Worm (Caenorhabditis elegans) whole organism, L1 larva: ENCODE measurements around the gene syd-2.

Experiments
- C04F5.9 ChIP-seq: sonication (generic microtip); optimal IDR thresholded peaks from 2 replicates; lab custom pipeline; 2016; ENCODE audit warnings: missing genetic modification characterization, missing compliant biosample characterization
- C16A3.4 ChIP-seq: fragments of 150-350 bp; optimal IDR thresholded peaks from 2 replicates; lab custom pipeline; 2014; ENCODE audit warnings: missing biosample characterization, missing genetic modification characterization
- C34B4.2 ChIP-seq: sonication (generic microtip); optimal IDR thresholded peaks from 2 replicates; lab custom pipeline; 2017; ENCODE audit warnings: mild to moderate bottlenecking, missing genetic modification characterization, missing compliant biosample characterization
- F16B12.6 ChIP-seq: fragments of 150-350 bp; optimal IDR thresholded peaks from 2 replicates; lab custom pipeline; 2014; ENCODE audit warnings: missing biosample characterization, missing genetic modification characterization
- Y116A8C.19 ChIP-seq: sonication (generic microtip); optimal IDR thresholded peaks from 2 replicates; lab custom pipeline; 2016; ENCODE audit warnings: missing compliant biosample characterization, missing genetic modification characterization, borderline replicate concordance
- aly-2 ChIP-seq: fragments of 150-350 bp; optimal IDR thresholded peaks from 2 replicates; lab custom pipeline; 2014; ENCODE audit warnings: missing biosample characterization, missing genetic modification characterization
- ama-1 ChIP-seq: fragments of 150-350 bp; optimal IDR thresholded peaks from 2 replicates; lab custom pipeline; 2014
- ceh-63 ChIP-seq: fragments of 200-800 bp; sonication (Bioruptor generic); optimal IDR thresholded peaks from 2 replicates; lab custom pipeline; 2018; ENCODE audit warnings: mild to moderate bottlenecking, missing genetic modification characterization, missing compliant biosample characterization
- ceh-8 ChIP-seq: fragments of 200-800 bp; sonication (Bioruptor generic); optimal IDR thresholded peaks from 2 replicates; lab custom pipeline; 2018; ENCODE audit warnings: mild to moderate bottlenecking, missing genetic modification characterization, moderate library complexity, missing compliant biosample characterization
- ceh-82 ChIP-seq, 3 experiments: fragments of 150-350 bp in 1 of 3; sonication (generic microtip) in 2 of 3; optimal IDR thresholded peaks; 2 replicates each; lab custom pipeline; 2014 to 2017; ENCODE audit warnings: missing biosample characterization in 3 of 3, missing genetic modification characterization in 3 of 3
- ceh-90 ChIP-seq: sonication (generic microtip); optimal IDR thresholded peaks from 2 replicates; lab custom pipeline; 2016; ENCODE audit warnings: missing genetic modification characterization, missing compliant biosample characterization
- ces-1 ChIP-seq: fragments of 150-350 bp; optimal IDR thresholded peaks from 2 replicates; lab custom pipeline; 2014; ENCODE audit warnings: missing biosample characterization, missing genetic modification reagents, missing genetic modification characterization
- dpl-1 ChIP-seq, 3 experiments: fragments of 150-350 bp in 2 of 3; sonication (generic microtip) in 1 of 3; optimal IDR thresholded peaks; 2 replicates each; lab custom pipeline; 2014 to 2017; ENCODE audit warnings: missing biosample characterization in 3 of 3, missing genetic modification characterization in 3 of 3, missing genetic modification reagents in 3 of 3
- dsc-1 ChIP-seq: sonication (generic microtip); optimal IDR thresholded peaks from 2 replicates; lab custom pipeline; 2016; ENCODE audit warnings: mild to moderate bottlenecking, missing genetic modification characterization, missing compliant biosample characterization
- egl-13 ChIP-seq: sonication (generic microtip); optimal IDR thresholded peaks from 2 replicates; lab custom pipeline; 2016; ENCODE audit warnings: missing genotype, missing genetic modification reagents, missing genetic modification characterization, missing compliant biosample characterization
- elt-2 ChIP-seq: sonication (generic microtip); optimal IDR thresholded peaks from 2 replicates; lab custom pipeline; 2016; ENCODE audit warnings: missing genetic modification characterization, mild to moderate bottlenecking, inconsistent platforms, missing compliant biosample characterization, missing genetic modification reagents
- elt-3 ChIP-seq, 6 experiments: fragments of 150-350 bp in 1 of 6; sonication (generic microtip); optimal IDR thresholded peaks; 2 replicates each; lab custom pipeline; 2017 to 2018; ENCODE audit warnings: missing biosample characterization in 6 of 6, missing genetic modification characterization in 6 of 6, inconsistent platforms in 1 of 6
- fkh-10 ChIP-seq: sonication (generic microtip); optimal IDR thresholded peaks from 2 replicates; lab custom pipeline; 2017; ENCODE audit warnings: missing biosample characterization, missing genetic modification reagents, missing genetic modification characterization
- fkh-4 ChIP-seq: sonication (generic microtip); optimal IDR thresholded peaks from 2 replicates; lab custom pipeline; 2016; ENCODE audit warnings: missing compliant biosample characterization, missing genetic modification characterization, borderline replicate concordance
- fkh-8 ChIP-seq: sonication (generic microtip); optimal IDR thresholded peaks from 2 replicates; lab custom pipeline; 2016; ENCODE audit warnings: mild to moderate bottlenecking, missing genetic modification characterization, missing compliant biosample characterization
- fos-1 ChIP-seq: fragments of 150-350 bp; optimal IDR thresholded peaks from 2 replicates; lab custom pipeline; 2014; ENCODE audit warnings: missing biosample characterization, missing genetic modification characterization
- grh-1 ChIP-seq: fragments of 200-800 bp; sonication (Bioruptor generic); IDR thresholded peaks from 2 replicates; pipeline ENCODE4 v1.3.6; 2022; ENCODE audit warnings: missing genetic modification reagents, missing genetic modification characterization, missing compliant biosample characterization
- hlh-17 ChIP-seq: fragments of 200-800 bp; sonication (Bioruptor generic); optimal IDR thresholded peaks from 2 replicates; lab custom pipeline; 2018; ENCODE audit warnings: missing genetic modification characterization, mild to moderate bottlenecking, missing compliant biosample characterization, moderate library complexity, borderline replicate concordance
- hpl-2 ChIP-seq: fragments of 150-350 bp; optimal IDR thresholded peaks from 2 replicates; lab custom pipeline; 2014; ENCODE audit warnings: missing biosample characterization, missing genetic modification reagents, missing genetic modification characterization
- irx-1 ChIP-seq: sonication (generic microtip); optimal IDR thresholded peaks from 2 replicates; lab custom pipeline; 2016; ENCODE audit warnings: missing genetic modification characterization, missing compliant biosample characterization
- isw-1 ChIP-seq: fragments of 200-800 bp; sonication (Bioruptor generic); IDR thresholded peaks from 2 replicates; pipeline ENCODE4 v1.3.6; 2022; ENCODE audit warnings: missing genetic modification characterization, missing compliant biosample characterization
- jun-1 ChIP-seq: fragments of 150-350 bp; optimal IDR thresholded peaks from 2 replicates; lab custom pipeline; 2014; ENCODE audit warnings: missing biosample characterization, missing genetic modification reagents, missing genetic modification characterization
- lin-13 ChIP-seq: fragments of 150-350 bp; optimal IDR thresholded peaks from 2 replicates; lab custom pipeline; 2014; ENCODE audit warnings: missing biosample characterization, missing genetic modification reagents, missing genetic modification characterization
- lin-15B ChIP-seq: fragments of 150-350 bp; sonication (generic microtip); optimal IDR thresholded peaks from 3 replicates; lab custom pipeline; 2014; ENCODE audit warnings: missing biosample characterization, missing genetic modification characterization
- lin-39 ChIP-seq: fragments of 150-350 bp; optimal IDR thresholded peaks from 2 replicates; lab custom pipeline; 2014; ENCODE audit warnings: missing biosample characterization, missing genetic modification reagents, missing genetic modification characterization
- mab-9 ChIP-seq: fragments of 200-800 bp; sonication (Bioruptor generic); IDR thresholded peaks from 2 replicates; pipeline ENCODE4 v1.3.6; 2022; ENCODE audit warnings: missing genetic modification reagents, missing genetic modification characterization, missing compliant biosample characterization
- mef-2 ChIP-seq: fragments of 150-350 bp; optimal IDR thresholded peaks from 2 replicates; lab custom pipeline; 2014; ENCODE audit warnings: missing biosample characterization, missing genetic modification characterization
- nhr-12 ChIP-seq: sonication (generic microtip); optimal IDR thresholded peaks from 2 replicates; lab custom pipeline; 2017; ENCODE audit warnings: missing biosample characterization, missing genetic modification characterization
- nhr-20 ChIP-seq: sonication (generic microtip); optimal IDR thresholded peaks from 2 replicates; lab custom pipeline; 2016; ENCODE audit warnings: mild to moderate bottlenecking, missing genetic modification characterization, missing compliant biosample characterization
- nhr-28 ChIP-seq: fragments of 150-350 bp; optimal IDR thresholded peaks from 2 replicates; lab custom pipeline; 2014; ENCODE audit warnings: missing biosample characterization, missing genetic modification characterization
- nhr-71 ChIP-seq: sonication (generic microtip); optimal IDR thresholded peaks from 2 replicates; lab custom pipeline; 2016; ENCODE audit warnings: mild to moderate bottlenecking, missing genetic modification characterization, moderate library complexity, missing compliant biosample characterization
- nhr-77 ChIP-seq: fragments of 150-350 bp; optimal IDR thresholded peaks from 2 replicates; lab custom pipeline; 2014; ENCODE audit warnings: missing biosample characterization, missing genetic modification characterization
- nhr-90 ChIP-seq: sonication (generic microtip); optimal IDR thresholded peaks from 2 replicates; lab custom pipeline; 2016; ENCODE audit warnings: mild to moderate bottlenecking, missing genetic modification characterization, missing compliant biosample characterization; ENCODE audit not compliant: poor library complexity
- pag-3 ChIP-seq: sonication (generic microtip); optimal IDR thresholded peaks from 2 replicates; lab custom pipeline; 2017; ENCODE audit warnings: missing genetic modification characterization, mild to moderate bottlenecking, missing compliant biosample characterization, antibody characterized with exemption, borderline replicate concordance; ENCODE audit not compliant: insufficient read depth
- pax-3 ChIP-seq: fragments of 200-800 bp; sonication (Bioruptor generic); optimal IDR thresholded peaks from 2 replicates; lab custom pipeline; 2018; ENCODE audit warnings: mild to moderate bottlenecking, missing genetic modification characterization, moderate library complexity, missing compliant biosample characterization
- pqm-1 ChIP-seq: sonication (generic microtip); optimal IDR thresholded peaks from 3 replicates; lab custom pipeline; 2017; ENCODE audit warnings: missing biosample characterization, missing genetic modification characterization
- rnt-1 ChIP-seq: sonication (generic microtip); optimal IDR thresholded peaks from 2 replicates; lab custom pipeline; 2016; ENCODE audit warnings: mild to moderate bottlenecking, missing genetic modification characterization, moderate library complexity, missing compliant biosample characterization
- snu-23 ChIP-seq: sonication (generic microtip); optimal IDR thresholded peaks from 2 replicates; lab custom pipeline; 2016; ENCODE audit warnings: missing genetic modification characterization, missing compliant biosample characterization
- sptf-1 ChIP-seq: fragments of 150-350 bp; optimal IDR thresholded peaks from 2 replicates; lab custom pipeline; 2014; ENCODE audit warnings: missing biosample characterization, missing genetic modification characterization
- sup-37 ChIP-seq: fragments of 200-800 bp; sonication (Bioruptor generic); optimal IDR thresholded peaks from 2 replicates; lab custom pipeline; 2018; ENCODE audit warnings: mild to moderate bottlenecking, missing genetic modification characterization, missing compliant biosample characterization
- swsn-7 ChIP-seq: sonication (generic microtip); optimal IDR thresholded peaks from 2 replicates; lab custom pipeline; 2016; ENCODE audit warnings: missing genetic modification characterization, missing compliant biosample characterization
- tbx-2 ChIP-seq: sonication (generic microtip); optimal IDR thresholded peaks from 2 replicates; lab custom pipeline; 2016; ENCODE audit warnings: missing genetic modification characterization, missing compliant biosample characterization
- unc-130 ChIP-seq: fragments of 150-350 bp; optimal IDR thresholded peaks from 2 replicates; lab custom pipeline; 2017; ENCODE audit warnings: missing biosample characterization, missing genetic modification characterization, inconsistent platforms
- unc-30 ChIP-seq: sonication (generic microtip); optimal IDR thresholded peaks from 2 replicates; lab custom pipeline; 2017; ENCODE audit warnings: missing biosample characterization, missing genetic modification characterization
- unc-86 ChIP-seq: sonication (generic microtip); optimal IDR thresholded peaks from 2 replicates; lab custom pipeline; 2016; ENCODE audit warnings: missing genetic modification characterization, missing compliant biosample characterization
- vab-15 ChIP-seq: sonication (generic microtip); optimal IDR thresholded peaks from 2 replicates; lab custom pipeline; 2017; ENCODE audit warnings: missing genotype, mild to moderate bottlenecking, missing genetic modification characterization, missing compliant biosample characterization
- zag-1 ChIP-seq: fragments of 150-350 bp; optimal IDR thresholded peaks from 2 replicates; lab custom pipeline; 2014; ENCODE audit warnings: missing biosample characterization, missing genetic modification characterization
- zip-4 ChIP-seq: fragments of 200-800 bp; sonication (Bioruptor generic); optimal IDR thresholded peaks from 2 replicates; lab custom pipeline; 2018; ENCODE audit warnings: mild to moderate bottlenecking, missing genetic modification characterization, moderate library complexity, missing compliant biosample characterization

Gene syd-2

ce11 chrX:10576410-10576809, 21.4 kb upstream of the syd-2 start (continued):
- TF ChIP-seq swsn-7 (tag; lab: Kevin White, UChicago) = peak; percentile 48
- no peak for TF ChIP-seq ama-1 (lab: Kevin White, UChicago)
- no peak for TF ChIP-seq mab-9 (GFP tag; lab: Robert Waterston, UW)
- TF ChIP-seq fkh-10 (GFP tag; lab: Kevin White, UChicago) = no peak
- no peak for TF ChIP-seq lin-39 (tag; lab: Kevin White, UChicago)
- TF ChIP-seq dsc-1 (tag; lab: Kevin White, UChicago) = no peak
- peak; percentile 41 for TF ChIP-seq lin-15B (tag; lab: Kevin White, UChicago)
- no peak for TF ChIP-seq tbx-2 (tag; lab: Kevin White, UChicago)
- TF ChIP-seq nhr-77 (tag; lab: Kevin White, UChicago) = peak; percentile 6
- TF ChIP-seq pax-3 = no peak
- peak; percentile 33 to 60 (median 53) for TF ChIP-seq dpl-1 (GFP tag; optimal IDR thresholded peaks at IDR 0.05; lab: Kevin White, UChicago)
- TF ChIP-seq zag-1 = no peak
- no peak for TF ChIP-seq ces-1
- TF ChIP-seq ceh-82 (tag; optimal IDR thresholded peaks at IDR 0.05; lab: Kevin White, UChicago) = peak; percentile 22 to 76 (median 66)
- no peak for TF ChIP-seq C04F5.9 (tag; lab: Kevin White, UChicago)
- peak; percentile 69 for TF ChIP-seq snu-23
- TF ChIP-seq pag-3 = peak; percentile 16
- no peak for TF ChIP-seq F16B12.6 (tag; lab: Kevin White, UChicago)
- TF ChIP-seq zip-4 (GFP tag; lab: Kevin White, UChicago) = peak; percentile 98
- peak; percentile 55 for TF ChIP-seq hpl-2
- TF ChIP-seq unc-86 (tag; lab: Kevin White, UChicago) = no peak
- TF ChIP-seq vab-15 (tag; lab: Kevin White, UChicago) = peak; percentile 52
- TF ChIP-seq sup-37 (GFP tag; lab: Kevin White, UChicago) = no peak
- peak; percentile 60 for TF ChIP-seq fos-1
- no peak for TF ChIP-seq nhr-28
- TF ChIP-seq ceh-8 (GFP tag; lab: Kevin White, UChicago) = no peak
- TF ChIP-seq hlh-17 (GFP tag; lab: Kevin White, UChicago) = no peak
- no peak for TF ChIP-seq egl-13 (tag; lab: Kevin White, UChicago)
- peak; percentile 74 for TF ChIP-seq C16A3.4
- TF ChIP-seq elt-3 (tag; optimal IDR thresholded peaks at IDR 0.05; lab: Kevin White, UChicago) = peak in 2 of 6 experiments; percentile 60 to 70
- TF ChIP-seq sptf-1 (tag; lab: Kevin White, UChicago) = no peak
- TF ChIP-seq lin-13 (GFP tag; lab: Kevin White, UChicago) = peak; percentile 58
- TF ChIP-seq fkh-8 = peak; percentile 46
- no peak for TF ChIP-seq C34B4.2 (tag; lab: Kevin White, UChicago)
- TF ChIP-seq rnt-1 (tag; lab: Kevin White, UChicago) = no peak
- TF ChIP-seq unc-130 (tag; lab: Kevin White, UChicago) = no peak
- TF ChIP-seq Y116A8C.19 (tag; lab: Kevin White, UChicago) = no peak
- no peak for TF ChIP-seq grh-1 (GFP tag; lab: Robert Waterston, UW)
- TF ChIP-seq mef-2 = no peak
- TF ChIP-seq ceh-90 (tag; lab: Kevin White, UChicago) = no peak
- TF ChIP-seq aly-2 (tag; lab: Kevin White, UChicago) = no peak
- peak; percentile 36 for TF ChIP-seq nhr-90 (tag; lab: Kevin White, UChicago)
- no peak for TF ChIP-seq nhr-12 (tag; lab: Kevin White, UChicago)
- TF ChIP-seq elt-2 (tag; lab: Kevin White, UChicago) = no peak
- TF ChIP-seq fkh-4 = no peak
- TF ChIP-seq pqm-1 = no peak
- peak; percentile 79 for TF ChIP-seq jun-1 (tag; lab: Kevin White, UChicago)
- TF ChIP-seq nhr-20 (tag; lab: Kevin White, UChicago) = peak; percentile 49
- no peak for TF ChIP-seq unc-30
- peak; percentile 52 for TF ChIP-seq irx-1 (tag; lab: Kevin White, UChicago)
- TF ChIP-seq isw-1 (GFP tag; lab: Robert Waterston, UW) = peak; percentile 21; the same call in 1 of the 2 replicates
- TF ChIP-seq nhr-71 (tag; lab: Kevin White, UChicago) = peak; percentile 73
- TF ChIP-seq ceh-63 (GFP tag; lab: Kevin White, UChicago) = no peak
